Worm (Caenorhabditis elegans): Measurements from ENCODE around the gene pat-3.
A peak's percentile ranks its signal among the peaks of the same experiment; 100 is the strongest.

pat-3 gene

DNA sequence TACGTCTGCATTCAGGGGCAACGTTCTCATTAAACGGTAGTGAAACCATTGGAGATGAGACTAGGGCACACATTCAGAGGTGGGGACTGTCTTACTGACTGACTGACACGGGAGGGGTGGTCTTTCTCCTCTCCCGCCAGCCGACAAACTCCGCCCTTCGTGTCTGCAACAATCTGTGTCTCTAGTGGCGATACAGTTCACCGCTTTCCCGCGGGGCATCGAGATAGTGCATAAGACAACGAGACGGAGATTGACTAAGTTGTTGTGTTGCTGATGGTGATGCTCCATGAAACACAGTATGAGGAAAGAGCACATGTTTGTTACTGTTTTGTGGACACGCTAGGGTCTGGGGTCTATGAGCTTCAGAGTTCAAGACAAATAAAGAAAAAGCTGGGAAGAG is 40.5 kb downstream of the pat-3 start (continued):
- TF ChIP-seq dpff-1 (tag; optimal IDR thresholded peaks at IDR 0.05), result no peak
- TF ChIP-seq hlh-12 (tag; optimal IDR thresholded peaks at IDR 0.05), result no peak
- no peak for TF ChIP-seq tlf-1 (GFP tag; optimal IDR thresholded peaks at IDR 0.05)
- no peak for TF ChIP-seq F57A8.1 (GFP tag; optimal IDR thresholded peaks at IDR 0.05)
- TF ChIP-seq zfh-2 (GFP tag; conservative IDR thresholded peaks at IDR 0.05), result peak; percentile 90
- TF ChIP-seq F10E7.11 (tag; optimal IDR thresholded peaks at IDR 0.05), result no peak
- TF ChIP-seq gei-17 (GFP tag; optimal IDR thresholded peaks at IDR 0.05), result no peak
- no peak for TF ChIP-seq athp-1 (tag; optimal IDR thresholded peaks at IDR 0.05)
- no peak for TF ChIP-seq ccch-3 (GFP tag; optimal IDR thresholded peaks at IDR 0.05)
- no peak for TF ChIP-seq Y56A3A.18 (GFP tag; IDR thresholded peaks at IDR 0.05)
- no peak for TF ChIP-seq F22D6.2 (tag; optimal IDR thresholded peaks at IDR 0.05)
- TF ChIP-seq lsl-1 (GFP tag; optimal IDR thresholded peaks at IDR 0.05), result no peak
- no peak; the same call in 1 of the 2 replicates for TF ChIP-seq dox-1 (GFP tag; IDR thresholded peaks at IDR 0.05)
- no peak for TF ChIP-seq F39B2.1 (GFP tag; IDR thresholded peaks at IDR 0.05)
- no peak for TF ChIP-seq let-526 (GFP tag; IDR thresholded peaks at IDR 0.05)
- TF ChIP-seq lin-40 (tag; optimal IDR thresholded peaks at IDR 0.05), result no peak
- peak; percentile 46; the same call in 1 of the 2 replicates for TF ChIP-seq hmg-1.2 (GFP tag; IDR thresholded peaks at IDR 0.05)
- no peak for TF ChIP-seq cebp-1 (GFP tag; IDR thresholded peaks at IDR 0.05)
- TF ChIP-seq cebp-1 (tag; optimal IDR thresholded peaks at IDR 0.05), result peak; percentile 58
- TF ChIP-seq attf-5 (GFP tag; optimal IDR thresholded peaks at IDR 0.05), result peak; percentile 31
- no peak for TF ChIP-seq madf-10 (tag; optimal IDR thresholded peaks at IDR 0.05)
- no peak for TF ChIP-seq ztf-25 (GFP tag; IDR thresholded peaks at IDR 0.05)
- TF ChIP-seq efl-1 (GFP tag; optimal IDR thresholded peaks at IDR 0.05), result no peak
- no peak for TF ChIP-seq xnd-1 (tag; optimal IDR thresholded peaks at IDR 0.05)
- TF ChIP-seq sptf-2 (GFP tag; optimal IDR thresholded peaks at IDR 0.05), result no peak
- TF ChIP-seq nhr-90 (tag; optimal IDR thresholded peaks at IDR 0.05), result no peak
- 0 out of 2 replicates have a peak, but pooled peaks have one; percentile 39 for TF ChIP-seq Y95B8A.8 (GFP tag; IDR thresholded peaks at IDR 0.05)
- no peak for TF ChIP-seq nhr-120 (GFP tag; IDR thresholded peaks at IDR 0.05)
- TF ChIP-seq K12H6.12 (tag; optimal IDR thresholded peaks at IDR 0.05), result no peak
- TF ChIP-seq mes-4 (tag; optimal IDR thresholded peaks at IDR 0.05), result no peak
- no peak for TF ChIP-seq egl-18 (GFP tag; IDR thresholded peaks at IDR 0.05)
- TF ChIP-seq mxl-1 (tag; optimal IDR thresholded peaks at IDR 0.05), result no peak
- 0 out of 2 replicates have a peak, but pooled peaks have one; percentile 5 for TF ChIP-seq madf-3 (GFP tag; IDR thresholded peaks at IDR 0.05)
- TF ChIP-seq zim-3 (tag; optimal IDR thresholded peaks at IDR 0.05), result no peak
- no peak for TF ChIP-seq B0019.2 (GFP tag; conservative IDR thresholded peaks at IDR 0.05)
- no peak for TF ChIP-seq F57C9.4 (tag; optimal IDR thresholded peaks at IDR 0.05)
- TF ChIP-seq Y53F4B.3 (GFP tag; IDR thresholded peaks at IDR 0.05), result no peak
- TF ChIP-seq fkh-3 (tag; optimal IDR thresholded peaks at IDR 0.05), result no peak
- no peak for TF ChIP-seq die-1 (tag; optimal IDR thresholded peaks at IDR 0.05)
- no peak for TF ChIP-seq nfyb-1 (GFP tag; IDR thresholded peaks at IDR 0.05)
- TF ChIP-seq nfya-1 (tag; optimal IDR thresholded peaks at IDR 0.05; ENCODE audit: borderline replicate concordance, insufficient read depth), result no peak
- no peak for TF ChIP-seq ztf-26 (tag; optimal IDR thresholded peaks at IDR 0.05)
- no peak for TF ChIP-seq Y79H2A.3 (GFP tag; conservative IDR thresholded peaks at IDR 0.05)
- no peak for TF ChIP-seq repo-1 (tag; optimal IDR thresholded peaks at IDR 0.05)
- TF ChIP-seq B0336.3 (GFP tag; IDR thresholded peaks at IDR 0.05), result no peak
- TF ChIP-seq hlh-26 (GFP tag; conservative IDR thresholded peaks at IDR 0.05), result no peak
- TF ChIP-seq nhr-80 (tag; optimal IDR thresholded peaks at IDR 0.05), result peak; percentile 74
- no peak for TF ChIP-seq ets-4 (GFP tag; optimal IDR thresholded peaks at IDR 0.05)
- TF ChIP-seq ceh-27 (GFP tag; optimal IDR thresholded peaks at IDR 0.05), result peak; percentile 32
- no peak for TF ChIP-seq ztf-6 (GFP tag; IDR thresholded peaks at IDR 0.05)
- no peak for TF ChIP-seq ama-1 (optimal IDR thresholded peaks at IDR 0.05)
- no peak for TF ChIP-seq ama-1 (GFP tag; optimal IDR thresholded peaks at IDR 0.05)

All from whole organism, young adult.